Fruit fly (Drosophila melanogaster): ENCODE results near the gene CG32152.

The CG32152 gene

dm6 chr3L:16175628-16176263 lies 31.9 kb upstream of the CG32152 start (continued):
- TF ChIP-seq gt (GFP tag; IDR thresholded peaks at IDR 0.05): no peak
- TF ChIP-seq crol (GFP tag; IDR thresholded peaks at IDR 0.05): peak; percentile 64
- peak; percentile 72 for TF ChIP-seq nom (GFP tag; optimal IDR thresholded peaks at IDR 0.05)
- TF ChIP-seq CG2199 (GFP tag; IDR thresholded peaks at IDR 0.05): no peak
- no peak for TF ChIP-seq Opbp (GFP tag; IDR thresholded peaks at IDR 0.05; ENCODE audit: partially characterized antibody)
- no peak for TF ChIP-seq Tbp (GFP tag; optimal IDR thresholded peaks at IDR 0.05)
- TF ChIP-seq E2f2 (GFP tag; IDR thresholded peaks at IDR 0.05): no peak
- TF ChIP-seq CG30431 (GFP tag; optimal IDR thresholded peaks at IDR 0.05): no peak

DNA sequence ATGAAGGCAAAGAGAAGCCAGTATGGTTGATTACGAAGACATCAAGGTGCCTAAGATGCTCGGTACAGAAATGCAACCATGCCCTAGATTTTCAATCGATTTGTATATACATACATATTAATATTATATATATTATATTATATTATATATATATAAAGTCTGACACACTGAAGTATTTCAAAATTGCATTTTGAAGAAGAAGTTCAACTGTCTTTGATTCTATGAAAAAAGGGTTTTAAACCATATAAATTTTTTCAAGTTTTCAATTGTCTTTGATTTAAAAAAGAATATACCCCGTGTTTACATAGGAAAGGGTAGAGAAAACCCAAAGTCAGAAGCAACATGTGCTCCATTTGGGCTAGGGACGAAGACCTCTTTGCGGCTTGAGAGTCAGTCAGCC lies 30.9 kb upstream of the CG32152 start:
- TF ChIP-seq nom (GFP tag; optimal IDR thresholded peaks at IDR 0.05) (peak; percentile 45), CG14050 (GFP tag; IDR thresholded peaks at IDR 0.05) (no peak)

DNA sequence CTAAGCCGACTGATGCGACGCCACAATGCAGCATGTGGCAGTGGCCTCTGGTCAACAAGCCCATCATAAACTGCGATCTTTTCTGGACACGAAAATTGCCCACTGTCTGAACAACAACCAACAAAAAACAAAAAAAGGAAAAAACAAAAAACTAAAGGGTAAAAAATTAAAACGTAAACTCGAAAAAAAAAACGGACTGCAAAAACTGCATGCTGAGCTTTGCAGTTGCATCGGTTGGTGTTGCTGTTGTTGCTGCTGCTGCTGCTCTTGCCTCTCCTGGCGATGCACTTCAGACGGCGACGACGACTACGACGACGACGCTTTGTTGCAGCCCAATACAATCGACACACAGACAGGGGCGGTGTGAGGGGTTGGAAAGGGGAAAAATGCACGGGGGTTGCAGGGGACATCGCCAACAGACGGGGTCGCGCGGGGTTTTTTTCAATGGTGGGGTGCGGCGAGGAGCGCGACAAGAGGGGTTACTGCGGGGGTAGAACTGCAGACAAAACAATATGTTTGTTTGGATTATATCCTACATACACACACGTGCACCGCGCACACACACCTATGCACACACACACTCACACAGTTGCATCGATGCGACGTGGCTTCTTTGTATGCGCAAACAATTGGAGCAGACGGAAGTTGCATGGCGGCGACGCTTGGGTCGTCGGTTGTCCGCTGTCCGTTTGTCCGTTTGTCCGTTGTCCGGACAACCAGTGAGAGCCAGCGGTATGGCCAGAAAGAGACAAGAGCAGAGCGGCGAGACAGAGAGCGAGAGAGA lies 30.2 kb upstream of the CG32152 start:
- TF ChIP-seq CG16813 (GFP tag; IDR thresholded peaks at IDR 0.05; ENCODE audit: partially characterized antibody) (no peak), slou (GFP tag; optimal IDR thresholded peaks at IDR 0.05) (no peak), CG6765 (GFP tag; optimal IDR thresholded peaks at IDR 0.05) (no peak), B-H1 (GFP tag; IDR thresholded peaks at IDR 0.05) (no peak), crol (GFP tag; IDR thresholded peaks at IDR 0.05) (peak; percentile 94), CG17612 (GFP tag; IDR thresholded peaks at IDR 0.05) (no peak), HLH3B (GFP tag; IDR thresholded peaks at IDR 0.05) (no peak), Dfd (GFP tag; optimal IDR thresholded peaks at IDR 0.05) (no peak), repo (GFP tag; optimal IDR thresholded peaks at IDR 0.05) (no peak), kni (GFP tag; optimal IDR thresholded peaks at IDR 0.05) (peak; percentile 33), Doc2 (GFP tag; IDR thresholded peaks at IDR 0.05) (0 out of 2 replicates have a peak, but pooled peaks have one; percentile 27), pnt (GFP tag; optimal IDR thresholded peaks at IDR 0.05) (no peak), zen2 (GFP tag; IDR thresholded peaks at IDR 0.05; ENCODE audit: partially characterized antibody) (no peak), CG16779 (GFP tag; IDR thresholded peaks at IDR 0.05) (no peak), fd96Cb (tag; optimal IDR thresholded peaks at IDR 0.05) (no peak), pros (GFP tag; optimal IDR thresholded peaks at IDR 0.05) (peak; percentile 71), Antp (GFP tag; optimal IDR thresholded peaks at IDR 0.05) (no peak), Myb (GFP tag; optimal IDR thresholded peaks at IDR 0.05) (no peak), sc (optimal IDR thresholded peaks at IDR 0.05) (no peak), sc (GFP tag; optimal IDR thresholded peaks at IDR 0.05) (no peak), CG18476 (GFP tag; optimal IDR thresholded peaks at IDR 0.05) (no peak), CG4328 (GFP tag; optimal IDR thresholded peaks at IDR 0.05) (no peak), NfI (GFP tag; optimal IDR thresholded peaks at IDR 0.05) (no peak), Gsc (GFP tag; IDR thresholded peaks at IDR 0.05) (no peak), CG7556 (GFP tag; optimal IDR thresholded peaks at IDR 0.05) (no peak), unpg (GFP tag; optimal IDR thresholded peaks at IDR 0.05) (no peak), en (GFP tag; optimal IDR thresholded peaks at IDR 0.05) (no peak), abd-A (tag; optimal IDR thresholded peaks at IDR 0.05) (no peak), ewg (GFP tag; optimal IDR thresholded peaks at IDR 0.05) (no peak), h (optimal IDR thresholded peaks at IDR 0.05) (no peak), nom (GFP tag; optimal IDR thresholded peaks at IDR 0.05) (peak; percentile 88), zf30C (GFP tag; optimal IDR thresholded peaks at IDR 0.05) (no peak), cg (GFP tag; optimal IDR thresholded peaks at IDR 0.05) (peak; percentile 53), CG8359 (GFP tag; optimal IDR thresholded peaks at IDR 0.05; ENCODE audit: borderline replicate concordance) (no peak), CG42726 (GFP tag; IDR thresholded peaks at IDR 0.05; ENCODE audit: partially characterized antibody) (no peak), Deaf1 (tag; optimal IDR thresholded peaks at IDR 0.05) (no peak), Bteb2 (GFP tag; optimal IDR thresholded peaks at IDR 0.05) (no peak), Doc3 (GFP tag; IDR thresholded peaks at IDR 0.05; ENCODE audit: partially characterized antibody) (0 out of 3 replicates have a peak, but pooled peaks have one; percentile 11)
